Worm (Caenorhabditis elegans) whole organism, L4 larva: Measurements from ENCODE around the gene cnx-1.

Source experiments
- T26A8.4 ChIP-seq: fragments of 200-800 bp; sonication (Bioruptor generic); IDR thresholded peaks from 2 replicates; pipeline ENCODE4 v1.3.6; 2022; ENCODE audit warnings: missing genetic modification characterization, missing compliant biosample characterization
- aly-2 ChIP-seq: sonication (generic microtip); optimal IDR thresholded peaks from 2 replicates; lab custom pipeline; 2018; ENCODE audit warnings: missing biosample characterization, missing genetic modification characterization
- ama-1 ChIP-seq: fragments of 150-350 bp; optimal IDR thresholded peaks from 2 replicates; lab custom pipeline; 2014; ENCODE audit warnings: inconsistent platforms, mixed read lengths

DNA sequence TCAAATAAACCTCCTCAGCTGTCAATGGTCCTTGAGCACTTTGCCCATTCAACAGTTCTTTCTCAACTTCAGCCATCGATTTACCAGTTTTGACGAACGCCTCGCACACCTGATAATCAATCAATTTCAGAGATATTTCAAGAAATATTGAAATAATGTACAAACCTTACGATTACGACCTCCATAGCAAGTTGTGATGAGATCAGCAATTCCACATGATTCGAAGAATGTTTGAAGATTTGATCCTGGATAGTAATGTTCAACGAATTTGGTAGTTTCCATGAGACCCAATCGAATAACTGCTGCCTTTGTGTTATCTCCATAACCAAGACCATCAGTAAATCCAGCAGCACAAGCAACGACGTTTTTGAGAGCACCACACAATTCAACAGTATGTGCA, 38.0 kb upstream of the cnx-1 start:
- TF ChIP-seq aly-2 = no peak
- TF ChIP-seq ama-1 = no peak
- TF ChIP-seq T26A8.4 (GFP tag; lab: Robert Waterston, UW) = no peak
